Fruit fly (Drosophila melanogaster): Measurements from ENCODE around the gene CG17896.

Gene CG17896

dm6 chrX:493445-494190 is at the start of gene CG17896 (continued):
- TF ChIP-seq CG16779 (tag; optimal IDR thresholded peaks at IDR 0.05): peak; percentile 91
- peak; percentile 99 for TF ChIP-seq CG6163 (GFP tag; IDR thresholded peaks at IDR 0.05)
- peak; percentile 96 for TF ChIP-seq CG34406 (GFP tag; optimal IDR thresholded peaks at IDR 0.05)
- TF ChIP-seq esn (GFP tag; optimal IDR thresholded peaks at IDR 0.05): peak; percentile 99
- peak; percentile 98 for TF ChIP-seq svp (GFP tag)
- peak; percentile 98 for TF ChIP-seq Smox (GFP tag; optimal IDR thresholded peaks at IDR 0.05)
- peak; percentile 98 for TF ChIP-seq Eip75B (GFP tag; optimal IDR thresholded peaks at IDR 0.05)
- TF ChIP-seq Sox15 (GFP tag; optimal IDR thresholded peaks at IDR 0.05): peak; percentile 96
- peak; percentile 99 for TF ChIP-seq Hr39 (GFP tag; optimal IDR thresholded peaks at IDR 0.05)
- TF ChIP-seq acj6 (GFP tag; optimal IDR thresholded peaks at IDR 0.05): peak; percentile 99

dm6 chrX:542069-542468 is 48.8 kb upstream of the CG17896 start:
- no peak for TF ChIP-seq CG16779 (tag; optimal IDR thresholded peaks at IDR 0.05)
- no peak for TF ChIP-seq cyc (GFP tag; optimal IDR thresholded peaks at IDR 0.05)
- no peak for TF ChIP-seq Smox (GFP tag; optimal IDR thresholded peaks at IDR 0.05)
- no peak for TF ChIP-seq Eip75B (GFP tag; optimal IDR thresholded peaks at IDR 0.05)
- no peak for TF ChIP-seq fkh (GFP tag; optimal IDR thresholded peaks at IDR 0.05)
- TF ChIP-seq Eip78C (GFP tag): no peak
- no peak for TF ChIP-seq eg (GFP tag; IDR thresholded peaks at IDR 0.05)
- TF ChIP-seq CG8319 (GFP tag; optimal IDR thresholded peaks at IDR 0.05): no peak
- TF ChIP-seq Ets21C (GFP tag; optimal IDR thresholded peaks at IDR 0.05): no peak
- TF ChIP-seq vri (GFP tag; optimal IDR thresholded peaks at IDR 0.05): no peak
- no peak for TF ChIP-seq topi (GFP tag; optimal IDR thresholded peaks at IDR 0.05)
- no peak for TF ChIP-seq achi (GFP tag; optimal IDR thresholded peaks at IDR 0.05)
- TF ChIP-seq pdm3 (GFP tag; optimal IDR thresholded peaks at IDR 0.05): no peak
- no peak for TF ChIP-seq CG6808 (GFP tag; optimal IDR thresholded peaks at IDR 0.05)
- no peak for TF ChIP-seq CG8632 (GFP tag; optimal IDR thresholded peaks at IDR 0.05)
- no peak for TF ChIP-seq CG3919 (GFP tag; optimal IDR thresholded peaks at IDR 0.05)
- TF ChIP-seq CG6163 (GFP tag; IDR thresholded peaks at IDR 0.05): no peak
- no peak for TF ChIP-seq ss (GFP tag; optimal IDR thresholded peaks at IDR 0.05)
- TF ChIP-seq dac (GFP tag; optimal IDR thresholded peaks at IDR 0.05): no peak
- TF ChIP-seq fd59A (GFP tag; optimal IDR thresholded peaks at IDR 0.05): no peak

- peak; percentile 40 for TF ChIP-seq CG6808 (GFP tag; optimal IDR thresholded peaks at IDR 0.05)
- peak; percentile 40 for TF ChIP-seq Eip78C (GFP tag)
- TF ChIP-seq eg (GFP tag; IDR thresholded peaks at IDR 0.05): 0 out of 3 replicates have a peak, but pooled peaks have one; percentile 30
- TF ChIP-seq Met (GFP tag; optimal IDR thresholded peaks at IDR 0.05): no peak
- no peak for TF ChIP-seq Hr38 (GFP tag; optimal IDR thresholded peaks at IDR 0.05)
Observed at dm6 chrX:529724-530603, 36.7 kb upstream of the CG17896 start, which contains the start of the genes CG4293 and Appl. Gene CG4293 (minus strand): TSS chrX:530291. Gene Appl (plus strand): TSS chrX:530501.

dm6 chrX:526479-527071 is 33.3 kb upstream of the CG17896 start:
- TF ChIP-seq Smox (GFP tag; optimal IDR thresholded peaks at IDR 0.05) (no peak), CG10669 (GFP tag; optimal IDR thresholded peaks at IDR 0.05) (no peak), Eip78C (GFP tag) (peak; percentile 47)

- no peak for TF ChIP-seq CG3032 (tag; optimal IDR thresholded peaks at IDR 0.05)
- TF ChIP-seq CG6163 (GFP tag; IDR thresholded peaks at IDR 0.05): no peak
- no peak for TF ChIP-seq spab (GFP tag; optimal IDR thresholded peaks at IDR 0.05)
- TF ChIP-seq CG8319 (GFP tag; optimal IDR thresholded peaks at IDR 0.05): no peak
- no peak for TF ChIP-seq CG32006 (GFP tag; optimal IDR thresholded peaks at IDR 0.05)
- TF ChIP-seq Ets21C (GFP tag; optimal IDR thresholded peaks at IDR 0.05): no peak
- no peak for TF ChIP-seq CG11762 (GFP tag; optimal IDR thresholded peaks at IDR 0.05; ENCODE audit: insufficient read depth)
- no peak for TF ChIP-seq Hr39 (GFP tag; optimal IDR thresholded peaks at IDR 0.05)
- TF ChIP-seq svp (GFP tag): no peak
- no peak for TF ChIP-seq dac (GFP tag; optimal IDR thresholded peaks at IDR 0.05)
- TF ChIP-seq Hr4 (GFP tag; optimal IDR thresholded peaks at IDR 0.05): no peak
- no peak for TF ChIP-seq CG15336 (GFP tag; IDR thresholded peaks at IDR 0.05)
Observed at dm6 chrX:525610-526009, 32.3 kb upstream of the CG17896 start.
